Fruit fly (Drosophila melanogaster) whole organism, embryonic: ENCODE results near the gene CG15044.

Experiments
- CG10654 ChIP-seq: fragments of 200-800 bp; sonication (Bioruptor generic); optimal IDR thresholded peaks from 2 replicates; lab custom pipeline; 2016; ENCODE audit warnings: missing biosample characterization, missing genetic modification characterization
- CG11696 ChIP-seq: fragments of 200-800 bp; sonication (Bioruptor generic); IDR thresholded peaks from 2 replicates; pipeline ENCODE4 v1.3.6; 2022; ENCODE audit warnings: missing biosample characterization, missing genetic modification characterization
- CG13424 ChIP-seq: fragments of 200-800 bp; sonication (Bioruptor generic); optimal IDR thresholded peaks from 2 replicates; lab custom pipeline; 2019; ENCODE audit warnings: missing biosample characterization, mild to moderate bottlenecking, missing genetic modification characterization, moderate library complexity
- CG14710 ChIP-seq: fragments of 200-800 bp; sonication (Bioruptor generic); optimal IDR thresholded peaks from 3 replicates; lab custom pipeline; 2019; ENCODE audit warnings: missing biosample characterization, mild to moderate bottlenecking, missing genetic modification characterization, moderate library complexity
- CG15011 ChIP-seq: fragments of 200-800 bp; sonication (Bioruptor generic); optimal IDR thresholded peaks from 3 replicates; lab custom pipeline; 2018; ENCODE audit warnings: missing biosample characterization, mild to moderate bottlenecking, missing genetic modification characterization
- CG15601 ChIP-seq: fragments of 200-800 bp; sonication (Bioruptor generic); optimal IDR thresholded peaks from 3 replicates; lab custom pipeline; 2019; ENCODE audit warnings: missing biosample characterization, mild to moderate bottlenecking, missing genetic modification characterization, moderate library complexity
- CG16815 ChIP-seq: fragments of 200-800 bp; sonication (Bioruptor generic); optimal IDR thresholded peaks from 3 replicates; lab custom pipeline; 2017; ENCODE audit warnings: missing biosample characterization, mild to moderate bottlenecking, missing genetic modification characterization
- CG16863 ChIP-seq: fragments of 200-800 bp; sonication (Bioruptor generic); optimal IDR thresholded peaks from 3 replicates; lab custom pipeline; 2016; ENCODE audit warnings: missing biosample characterization, missing genetic modification characterization
- CG17568 ChIP-seq: fragments of 200-800 bp; sonication (Bioruptor generic); optimal IDR thresholded peaks from 2 replicates; lab custom pipeline; 2018; ENCODE audit warnings: missing biosample characterization, mild to moderate bottlenecking, missing genetic modification characterization, moderate library complexity
- CG1832 ChIP-seq: fragments of 200-800 bp; sonication (Bioruptor generic); optimal IDR thresholded peaks from 2 replicates; lab custom pipeline; 2017; ENCODE audit warnings: missing biosample characterization, mild to moderate bottlenecking, missing genetic modification characterization, inconsistent platforms
- CG3065 ChIP-seq: fragments of 200-800 bp; sonication (Bioruptor generic); optimal IDR thresholded peaks from 2 replicates; lab custom pipeline; 2016; ENCODE audit warnings: missing biosample characterization, missing genetic modification characterization
- CG3163 ChIP-seq: fragments of 200-800 bp; sonication (Bioruptor generic); optimal IDR thresholded peaks from 3 replicates; lab custom pipeline; 2016; ENCODE audit warnings: missing biosample characterization, missing genetic modification characterization
- CG3407 ChIP-seq: fragments of 200-800 bp; sonication (Bioruptor generic); optimal IDR thresholded peaks from 2 replicates; lab custom pipeline; 2018; ENCODE audit warnings: missing biosample characterization, mild to moderate bottlenecking, missing genetic modification characterization
- CG4707 ChIP-seq: fragments of 200-800 bp; sonication (Bioruptor generic); optimal IDR thresholded peaks from 2 replicates; lab custom pipeline; 2018; ENCODE audit warnings: missing biosample characterization, mild to moderate bottlenecking, missing genetic modification characterization, moderate library complexity
- CG4820 ChIP-seq: fragments of 200-800 bp; sonication (Bioruptor generic); optimal IDR thresholded peaks from 3 replicates; lab custom pipeline; 2016; ENCODE audit warnings: missing biosample characterization, missing genetic modification characterization
- CG5245 ChIP-seq: fragments of 200-800 bp; sonication (Bioruptor generic); optimal IDR thresholded peaks from 3 replicates; lab custom pipeline; 2016; ENCODE audit warnings: missing biosample characterization, missing genetic modification characterization
- CG6689 ChIP-seq: fragments of 200-800 bp; sonication (Bioruptor generic); IDR thresholded peaks from 2 replicates; pipeline ENCODE4 v1.3.6; 2022; ENCODE audit warnings: missing biosample characterization, missing genetic modification characterization
- CG6854 ChIP-seq: fragments of 200-800 bp; sonication (Bioruptor generic); optimal IDR thresholded peaks from 3 replicates; lab custom pipeline; 2017; ENCODE audit warnings: missing biosample characterization, mild to moderate bottlenecking, missing genetic modification characterization
- CG7745 ChIP-seq: fragments of 200-800 bp; sonication (Bioruptor generic); optimal IDR thresholded peaks from 2 replicates; lab custom pipeline; 2018; ENCODE audit warnings: missing biosample characterization, mild to moderate bottlenecking, missing genetic modification characterization, moderate library complexity
- CG7839 ChIP-seq: fragments of 200-800 bp; sonication (Bioruptor generic); optimal IDR thresholded peaks from 3 replicates; lab custom pipeline; 2018; ENCODE audit warnings: missing biosample characterization, mild to moderate bottlenecking, missing genetic modification characterization, moderate library complexity
- CG9817 ChIP-seq: fragments of 200-800 bp; sonication (Bioruptor generic); optimal IDR thresholded peaks from 2 replicates; lab custom pipeline; 2018; ENCODE audit warnings: missing biosample characterization, mild to moderate bottlenecking, missing genetic modification characterization, moderate library complexity
- D19A ChIP-seq: fragments of 200-800 bp; optimal IDR thresholded peaks from 3 replicates; lab custom pipeline; 2019; ENCODE audit warnings: missing biosample characterization, mild to moderate bottlenecking, missing genetic modification characterization, moderate library complexity
- Dad ChIP-seq: fragments of 200-800 bp; sonication (Bioruptor generic); optimal IDR thresholded peaks from 3 replicates; lab custom pipeline; 2016; ENCODE audit warnings: missing biosample characterization, missing genetic modification characterization
- Dp ChIP-seq: fragments of 200-800 bp; sonication (Bioruptor generic); optimal IDR thresholded peaks from 2 replicates; lab custom pipeline; 2018; ENCODE audit warnings: missing biosample characterization, mild to moderate bottlenecking, missing genetic modification characterization, moderate library complexity
- Ets65A ChIP-seq: fragments of 200-800 bp; sonication (Bioruptor generic); peaks from one replicate; lab custom pipeline; 2016; ENCODE audit warnings: missing biosample characterization, missing genetic modification characterization
- Hmx ChIP-seq: fragments of 200-800 bp; sonication (Bioruptor generic); optimal IDR thresholded peaks from 2 replicates; lab custom pipeline; 2016; ENCODE audit warnings: missing biosample characterization, missing genetic modification characterization
- Hr51 ChIP-seq, 2 experiments: fragments of 200-800 bp; sonication (Bioruptor generic); optimal IDR thresholded peaks; 2 replicates in 1 of 2; 3 replicates in 1 of 2; lab custom pipeline; 2016 to 2018; ENCODE audit warnings: missing biosample characterization in 2 of 2, missing genetic modification characterization in 2 of 2, mild to moderate bottlenecking in 1 of 2, moderate library complexity in 1 of 2
- Jarid2 ChIP-seq: fragments of 200-800 bp; sonication (Bioruptor generic); optimal IDR thresholded peaks from 3 replicates; lab custom pipeline; 2017; ENCODE audit warnings: mild to moderate bottlenecking, missing biosample characterization, missing genetic modification reagents, missing genetic modification characterization
- Lhr ChIP-seq: fragments of 200-800 bp; sonication (Bioruptor generic); optimal IDR thresholded peaks from 3 replicates; lab custom pipeline; 2017; ENCODE audit warnings: mild to moderate bottlenecking, missing biosample characterization, missing genetic modification reagents, missing genetic modification characterization
- Mrtf ChIP-seq: fragments of 200-800 bp; sonication (Bioruptor generic); IDR thresholded peaks from 3 replicates; pipeline ENCODE4 v1.3.6; 2022; ENCODE audit warnings: missing biosample characterization, missing genetic modification characterization
- PHDP ChIP-seq: fragments of 200-800 bp; sonication (Bioruptor generic); optimal IDR thresholded peaks from 3 replicates; lab custom pipeline; 2018; ENCODE audit warnings: missing biosample characterization, mild to moderate bottlenecking, missing genetic modification characterization, moderate library complexity
- Sin3A ChIP-seq: fragments of >200 bp; optimal IDR thresholded peaks from 2 replicates; lab custom pipeline; 2018
- Spps ChIP-seq: fragments of 200-800 bp; sonication (Bioruptor generic); optimal IDR thresholded peaks from 2 replicates; lab custom pipeline; 2018; ENCODE audit warnings: missing biosample characterization, mild to moderate bottlenecking, missing genetic modification characterization
- YL-1 ChIP-seq: fragments of 200-800 bp; sonication (Bioruptor generic); optimal IDR thresholded peaks from 3 replicates; lab custom pipeline; 2017; ENCODE audit warnings: missing biosample characterization, mild to moderate bottlenecking, missing genetic modification characterization
- ab ChIP-seq: fragments of 200-800 bp; sonication (Bioruptor generic); optimal IDR thresholded peaks from 2 replicates; lab custom pipeline; 2016; ENCODE audit warnings: missing biosample characterization, missing genetic modification characterization
- amos ChIP-seq: fragments of 200-800 bp; sonication (Bioruptor generic); IDR thresholded peaks from 2 replicates; pipeline ENCODE4 v1.3.6; 2022; ENCODE audit warnings: missing biosample characterization, missing genetic modification characterization; ENCODE audit not compliant: partially characterized antibody
- ap ChIP-seq: fragments of 200-800 bp; sonication (Bioruptor generic); IDR thresholded peaks from 2 replicates; pipeline ENCODE4 v1.3.6; 2022; ENCODE audit warnings: missing biosample characterization, missing genetic modification characterization
- ase ChIP-seq: fragments of 200-800 bp; sonication (Bioruptor generic); IDR thresholded peaks from 3 replicates; pipeline ENCODE4 v1.3.6; 2022; ENCODE audit warnings: missing biosample characterization, missing genetic modification characterization
- bsh ChIP-seq, 2 experiments: fragments of 200-800 bp; sonication (Bioruptor generic); optimal IDR thresholded peaks; 2 replicates each; lab custom pipeline; 2017 to 2018; ENCODE audit warnings: mild to moderate bottlenecking in 2 of 2, missing biosample characterization in 2 of 2, missing genetic modification characterization in 2 of 2, moderate library complexity in 1 of 2
- chif ChIP-seq, 2 experiments: fragments of 200-800 bp; sonication (Bioruptor generic); optimal IDR thresholded peaks; 3 replicates each; lab custom pipeline; 2016; ENCODE audit warnings: missing biosample characterization in 2 of 2, missing genetic modification characterization in 2 of 2
- eve ChIP-seq, 2 experiments: fragments of >200 bp; optimal IDR thresholded peaks; 2 replicates each; lab custom pipeline; 2017; ENCODE audit warnings: missing biosample characterization in 2 of 2, missing genetic modification characterization in 2 of 2
- eyg ChIP-seq: fragments of 200-800 bp; sonication (Bioruptor generic); optimal IDR thresholded peaks from 3 replicates; lab custom pipeline; 2016; ENCODE audit warnings: missing biosample characterization, missing genetic modification characterization
- inv ChIP-seq: fragments of 200-800 bp; sonication (Bioruptor generic); IDR thresholded peaks from 2 replicates; pipeline ENCODE4 v1.3.6; 2022; ENCODE audit warnings: missing biosample characterization, missing genetic modification characterization; ENCODE audit not compliant: partially characterized antibody
- jigr1 ChIP-seq: fragments of 200-800 bp; sonication (Bioruptor generic); IDR thresholded peaks from 3 replicates; pipeline ENCODE4 v1.3.6; 2022; ENCODE audit warnings: missing biosample characterization, missing genetic modification characterization
- otp ChIP-seq: fragments of 200-800 bp; sonication (Bioruptor generic); IDR thresholded peaks from 3 replicates; pipeline ENCODE4, ENCODE4 v1.3.6; 2022; ENCODE audit warnings: missing biosample characterization, missing genetic modification characterization
- pum ChIP-seq: fragments of 200-800 bp; sonication (Bioruptor generic); optimal IDR thresholded peaks from 2 replicates; lab custom pipeline; 2016; ENCODE audit warnings: missing biosample characterization, missing genetic modification characterization
- run ChIP-seq: fragments of 200-800 bp; sonication (Bioruptor generic); optimal IDR thresholded peaks from 3 replicates; lab custom pipeline; 2018; ENCODE audit warnings: missing biosample characterization, mild to moderate bottlenecking, missing genetic modification characterization
- sens-2 ChIP-seq: fragments of 200-800 bp; sonication (Bioruptor generic); IDR thresholded peaks from 2 replicates; pipeline ENCODE4 v1.3.6; 2022; ENCODE audit warnings: missing biosample characterization, missing genetic modification characterization
- sob ChIP-seq: fragments of 200-800 bp; sonication (Bioruptor generic); IDR thresholded peaks from 2 replicates; pipeline ENCODE4 v1.3.6; 2022; ENCODE audit warnings: missing biosample characterization, missing genetic modification characterization
- stwl ChIP-seq: fragments of 200-800 bp; sonication (Bioruptor generic); optimal IDR thresholded peaks from 3 replicates; lab custom pipeline; 2018; ENCODE audit warnings: missing biosample characterization, mild to moderate bottlenecking, missing genetic modification characterization, moderate library complexity
- twi ChIP-seq: fragments of 200-800 bp; optimal IDR thresholded peaks from 2 replicates; lab custom pipeline; 2019; ENCODE audit warnings: missing biosample characterization, mild to moderate bottlenecking, missing genetic modification characterization, moderate library complexity
- wdn ChIP-seq: fragments of 200-800 bp; sonication (Bioruptor generic); IDR thresholded peaks from 2 replicates; pipeline ENCODE4 v1.3.6; 2022; ENCODE audit warnings: missing biosample characterization, missing genetic modification characterization

Gene CG15044

dm6 chrX:18467881-18468280 is 23.9 kb downstream of the CG15044 start (continued):
- no peak for TF ChIP-seq eyg (GFP tag; lab: Kevin White, UChicago)
- TF ChIP-seq Mrtf = 0 out of 3 replicates have a peak, but pooled peaks have one; percentile 21
- TF ChIP-seq Dp (GFP tag; lab: Kevin White, UChicago) = no peak
- no peak for TF ChIP-seq jigr1 (GFP tag; lab: Robert Waterston, UW)
- no peak for TF ChIP-seq CG1832 (GFP tag; lab: Kevin White, UChicago)
- no peak for TF ChIP-seq amos
- no peak for TF ChIP-seq Dad (GFP tag; lab: Kevin White, UChicago)
- TF ChIP-seq ap (GFP tag; lab: Robert Waterston, UW) = no peak
- TF ChIP-seq ab (GFP tag; lab: Kevin White, UChicago) = no peak
- no peak for TF ChIP-seq CG11696 (GFP tag; lab: Robert Waterston, UW)
- no peak for TF ChIP-seq CG3065 (GFP tag; lab: Kevin White, UChicago)
- TF ChIP-seq run (tag; lab: Kevin White, UChicago) = no peak
- TF ChIP-seq Lhr (GFP tag; lab: Kevin White, UChicago) = no peak
- no peak for TF ChIP-seq CG15601 (tag; lab: Kevin White, UChicago)
- TF ChIP-seq D19A (tag; lab: Kevin White, UChicago) = no peak
- no peak for TF ChIP-seq inv (GFP tag; lab: Robert Waterston, UW)
- TF ChIP-seq CG13424 (tag; lab: Kevin White, UChicago) = peak; percentile 13
- no peak for TF ChIP-seq wdn (GFP tag; lab: Robert Waterston, UW)
- no peak for TF ChIP-seq CG15011 (GFP tag; lab: Kevin White, UChicago)
- no peak for TF ChIP-seq Jarid2 (GFP tag; lab: Kevin White, UChicago)
- no peak for TF ChIP-seq CG14710 (tag; lab: Kevin White, UChicago)
- TF ChIP-seq CG6854 (GFP tag; lab: Kevin White, UChicago) = no peak
- no peak for TF ChIP-seq CG4820 (GFP tag; lab: Kevin White, UChicago)
- TF ChIP-seq CG3407 (GFP tag; lab: Kevin White, UChicago) = no peak
- TF ChIP-seq chif (GFP tag; optimal IDR thresholded peaks at IDR 0.05; lab: Kevin White, UChicago) = no peak
- TF ChIP-seq CG3163 = no peak
- TF ChIP-seq CG16863 (GFP tag; lab: Kevin White, UChicago) = no peak
- no peak for TF ChIP-seq sens-2 (GFP tag; lab: Robert Waterston, UW)
- TF ChIP-seq bsh (GFP tag; optimal IDR thresholded peaks at IDR 0.05; lab: Kevin White, UChicago) = no peak
- no peak for TF ChIP-seq Sin3A (lab: Kevin White, UChicago)
- no peak for TF ChIP-seq pum (GFP tag; lab: Kevin White, UChicago)
- no peak for TF ChIP-seq PHDP (tag; lab: Kevin White, UChicago)
- no peak for TF ChIP-seq sob (GFP tag; lab: Robert Waterston, UW)
- TF ChIP-seq CG7839 = peak; percentile 45
- TF ChIP-seq CG7745 = no peak
- no peak for TF ChIP-seq Hmx
- TF ChIP-seq otp = no peak
- no peak for TF ChIP-seq Spps (tag; lab: Kevin White, UChicago)
- TF ChIP-seq CG6689 = no peak
- no peak for TF ChIP-seq stwl (tag; lab: Kevin White, UChicago)
- TF ChIP-seq CG5245 (GFP tag; lab: Kevin White, UChicago) = no peak
- no peak for TF ChIP-seq YL-1 (GFP tag; lab: Kevin White, UChicago)
- no peak for TF ChIP-seq CG9817 (tag; lab: Kevin White, UChicago)
- no peak for TF ChIP-seq ase (GFP tag; lab: Robert Waterston, UW)
- TF ChIP-seq twi (tag; lab: Kevin White, UChicago) = no peak
- no peak for TF ChIP-seq CG4707
- no peak for TF ChIP-seq Ets65A (GFP tag; lab: Kevin White, UChicago)
- no peak for TF ChIP-seq CG10654 (GFP tag; lab: Kevin White, UChicago)
- TF ChIP-seq eve (GFP tag; optimal IDR thresholded peaks at IDR 0.05; lab: Kevin White, UChicago) = no peak
- no peak for TF ChIP-seq CG17568
- TF ChIP-seq Hr51 (GFP tag; optimal IDR thresholded peaks at IDR 0.05; lab: Kevin White, UChicago) = peak in 1 of 2 experiments; percentile 14
- no peak for TF ChIP-seq CG16815 (GFP tag; lab: Kevin White, UChicago)
